Fruit fly (Drosophila melanogaster) whole organism, embryonic: ENCODE data around the gene SmydA-2.

Source experiments
- Ada2b ChIP-seq: fragments of 200-800 bp; sonication (Bioruptor generic); IDR thresholded peaks from 2 replicates; pipeline ENCODE4 v1.3.6; 2022; ENCODE audit warnings: missing biosample characterization, missing genetic modification characterization
- B-H1 ChIP-seq: fragments of 200-800 bp; sonication (Bioruptor generic); IDR thresholded peaks from 3 replicates; pipeline ENCODE4 v1.3.6; 2022; ENCODE audit warnings: missing biosample characterization, missing genetic modification characterization
- CG10462 ChIP-seq: fragments of 200-800 bp; sonication (Bioruptor generic); optimal IDR thresholded peaks from 2 replicates; lab custom pipeline; 2016; ENCODE audit warnings: missing biosample characterization, missing genetic modification characterization
- CG10654 ChIP-seq: fragments of 200-800 bp; sonication (Bioruptor generic); optimal IDR thresholded peaks from 2 replicates; lab custom pipeline; 2016; ENCODE audit warnings: missing biosample characterization, missing genetic modification characterization
- CG11247 ChIP-seq: fragments of 200-800 bp; sonication (Bioruptor generic); IDR thresholded peaks from 2 replicates; pipeline ENCODE4 v1.3.6; 2022; ENCODE audit warnings: missing biosample characterization, missing genetic modification characterization
- CG12236 ChIP-seq: fragments of 200-800 bp; sonication (Bioruptor generic); optimal IDR thresholded peaks from 2 replicates; lab custom pipeline; 2016; ENCODE audit warnings: missing biosample characterization, missing genetic modification characterization
- CG13775 ChIP-seq: fragments of 200-800 bp; sonication (Bioruptor generic); optimal IDR thresholded peaks from 3 replicates; lab custom pipeline; 2017; ENCODE audit warnings: missing biosample characterization, mild to moderate bottlenecking, missing genetic modification characterization
- CG14710 ChIP-seq: fragments of 200-800 bp; sonication (Bioruptor generic); optimal IDR thresholded peaks from 3 replicates; lab custom pipeline; 2019; ENCODE audit warnings: missing biosample characterization, mild to moderate bottlenecking, missing genetic modification characterization, moderate library complexity
- CG15073 ChIP-seq: fragments of 200-800 bp; sonication (Bioruptor generic); optimal IDR thresholded peaks from 2 replicates; lab custom pipeline; 2016; ENCODE audit warnings: missing biosample characterization, missing genetic modification characterization
- CG2889 ChIP-seq: fragments of 200-800 bp; sonication (Bioruptor generic); IDR thresholded peaks from 3 replicates; pipeline ENCODE4 v1.3.6; 2022; ENCODE audit warnings: missing biosample characterization, missing genetic modification characterization
- CG30020 ChIP-seq: fragments of 200-800 bp; optimal IDR thresholded peaks from 2 replicates; lab custom pipeline; 2019; ENCODE audit warnings: missing biosample characterization, mild to moderate bottlenecking, missing genetic modification characterization, moderate library complexity
- CG31365 ChIP-seq: fragments of 200-800 bp; sonication (Bioruptor generic); optimal IDR thresholded peaks from 2 replicates; lab custom pipeline; 2018; ENCODE audit warnings: missing biosample characterization, mild to moderate bottlenecking, missing genetic modification characterization
- CG34376 ChIP-seq: fragments of 200-800 bp; sonication (Bioruptor generic); optimal IDR thresholded peaks from 2 replicates; lab custom pipeline; 2018; ENCODE audit warnings: missing biosample characterization, mild to moderate bottlenecking, missing genetic modification characterization
- CG3847 ChIP-seq: fragments of 200-800 bp; sonication (Bioruptor generic); IDR thresholded peaks from 2 replicates; pipeline ENCODE4 v1.3.6; 2022; ENCODE audit warnings: missing biosample characterization, missing genetic modification characterization
- CG5180 ChIP-seq: fragments of 200-800 bp; sonication (Bioruptor generic); optimal IDR thresholded peaks from 3 replicates; lab custom pipeline; 2017; ENCODE audit warnings: missing biosample characterization, missing genetic modification characterization, mild to moderate bottlenecking, moderate library complexity, missing genetic modification reagents
- CG6765 ChIP-seq: fragments of 200-800 bp; sonication (Bioruptor generic); optimal IDR thresholded peaks from 3 replicates; lab custom pipeline; 2017; ENCODE audit warnings: missing biosample characterization, mild to moderate bottlenecking, missing genetic modification characterization
- CG7786 ChIP-seq: fragments of 200-800 bp; sonication (Bioruptor generic); optimal IDR thresholded peaks from 2 replicates; lab custom pipeline; 2016; ENCODE audit warnings: missing biosample characterization, missing genetic modification characterization
- CG8281 ChIP-seq: fragments of 200-800 bp; sonication (Bioruptor generic); optimal IDR thresholded peaks from 2 replicates; lab custom pipeline; 2018; ENCODE audit warnings: missing biosample characterization, mild to moderate bottlenecking, missing genetic modification characterization, moderate library complexity
- CkIIα-i1 ChIP-seq: fragments of 200-800 bp; sonication (Bioruptor generic); IDR thresholded peaks from 2 replicates; pipeline ENCODE4 v1.3.6; 2022; ENCODE audit warnings: missing biosample characterization, missing genetic modification characterization
- Dip2 ChIP-seq: fragments of 200-800 bp; sonication (Bioruptor generic); IDR thresholded peaks from 2 replicates; pipeline ENCODE4 v1.3.6; 2022; ENCODE audit warnings: missing biosample characterization, missing genetic modification characterization
- Dll ChIP-seq: fragments of 200-800 bp; sonication (Bioruptor generic); IDR thresholded peaks from 4 replicates; pipeline ENCODE4 v1.3.6; 2022; ENCODE audit warnings: missing biosample characterization, missing genetic modification characterization; ENCODE audit not compliant: partially characterized antibody
- Doc2 ChIP-seq: fragments of 200-800 bp; sonication (Bioruptor generic); IDR thresholded peaks from 2 replicates; pipeline ENCODE4 v1.3.6; 2022; ENCODE audit warnings: missing biosample characterization, missing genetic modification characterization
- Doc3 ChIP-seq: fragments of 200-800 bp; sonication (Bioruptor generic); IDR thresholded peaks from 3 replicates; pipeline ENCODE4 v1.3.6; 2022; ENCODE audit warnings: missing biosample characterization, missing genetic modification characterization; ENCODE audit not compliant: partially characterized antibody
- H2.0 ChIP-seq: fragments of 200-800 bp; sonication (Bioruptor generic); IDR thresholded peaks from 2 replicates; pipeline ENCODE4 v1.3.6; 2022; ENCODE audit warnings: missing biosample characterization, missing genetic modification characterization
- Jarid2 ChIP-seq: fragments of 200-800 bp; sonication (Bioruptor generic); optimal IDR thresholded peaks from 3 replicates; lab custom pipeline; 2017; ENCODE audit warnings: mild to moderate bottlenecking, missing biosample characterization, missing genetic modification reagents, missing genetic modification characterization
- MBD-R2 ChIP-seq: fragments of 200-800 bp; sonication (Bioruptor generic); IDR thresholded peaks from 2 replicates; pipeline ENCODE4 v1.3.6; 2022; ENCODE audit warnings: missing biosample characterization, missing genetic modification characterization
- NK7.1 ChIP-seq: fragments of 200-800 bp; sonication (Bioruptor generic); optimal IDR thresholded peaks from 3 replicates; lab custom pipeline; 2016; ENCODE audit warnings: missing biosample characterization, missing genetic modification characterization
- Oaz ChIP-seq: fragments of 200-800 bp; sonication (Bioruptor generic); IDR thresholded peaks from 2 replicates; pipeline ENCODE4 v1.3.6; 2022; ENCODE audit warnings: missing biosample characterization, missing genetic modification characterization
- Pdp1 ChIP-seq, 2 experiments: fragments of 200-800 bp; sonication (Bioruptor generic); optimal IDR thresholded peaks; 3 replicates each; lab custom pipeline; 2016; ENCODE audit warnings: missing biosample characterization in 2 of 2, missing genetic modification characterization in 2 of 2, mild to moderate bottlenecking in 1 of 2, moderate library complexity in 1 of 2
- Stat92E ChIP-seq, 3 experiments: fragments of >200 bp in 2 of 3; fragments of 200-800 bp in 1 of 3; sonication (Bioruptor generic) in 1 of 3; optimal IDR thresholded peaks; 2 replicates each; lab custom pipeline; 2017 to 2019; ENCODE audit warnings: missing biosample characterization in 3 of 3, missing genetic modification characterization in 3 of 3, mild to moderate bottlenecking in 1 of 3, moderate library complexity in 1 of 3
- Vsx1 ChIP-seq: fragments of 200-800 bp; sonication (Bioruptor generic); optimal IDR thresholded peaks from 2 replicates; lab custom pipeline; 2017; ENCODE audit warnings: missing biosample characterization, mild to moderate bottlenecking, missing genetic modification characterization, missing genetic modification reagents
- bigmax ChIP-seq: fragments of 200-800 bp; sonication (Bioruptor generic); optimal IDR thresholded peaks from 2 replicates; lab custom pipeline; 2018; ENCODE audit warnings: missing biosample characterization, mild to moderate bottlenecking, missing genetic modification characterization
- caup ChIP-seq: fragments of 200-800 bp; sonication (Bioruptor generic); optimal IDR thresholded peaks from 3 replicates; lab custom pipeline; 2017; ENCODE audit warnings: missing biosample characterization, mild to moderate bottlenecking, missing genetic modification characterization, moderate library complexity; ENCODE audit not compliant: severe bottlenecking
- corto ChIP-seq: fragments of 200-800 bp; sonication (Bioruptor generic); optimal IDR thresholded peaks from 2 replicates; lab custom pipeline; 2016; ENCODE audit warnings: missing biosample characterization, mild to moderate bottlenecking, missing genetic modification characterization, moderate library complexity
- crc ChIP-seq: fragments of 200-800 bp; sonication (Bioruptor generic); optimal IDR thresholded peaks from 2 replicates; lab custom pipeline; 2016; ENCODE audit warnings: missing biosample characterization, missing genetic modification characterization
- dm ChIP-seq: fragments of 200-800 bp; sonication (Bioruptor generic); optimal IDR thresholded peaks from 3 replicates; lab custom pipeline; 2016; ENCODE audit warnings: missing biosample characterization, missing genetic modification characterization
- gem ChIP-seq: fragments of 200-800 bp; sonication (Bioruptor generic); optimal IDR thresholded peaks from 2 replicates; lab custom pipeline; 2019; ENCODE audit warnings: missing biosample characterization, mild to moderate bottlenecking, missing genetic modification characterization, moderate library complexity
- grau ChIP-seq: fragments of 200-800 bp; optimal IDR thresholded peaks from 3 replicates; lab custom pipeline; 2019; ENCODE audit warnings: missing biosample characterization, mild to moderate bottlenecking, missing genetic modification characterization, moderate library complexity
- jumu ChIP-seq: fragments of 200-800 bp; sonication (Bioruptor generic); optimal IDR thresholded peaks from 3 replicates; lab custom pipeline; 2016; ENCODE audit warnings: missing biosample characterization, missing genetic modification characterization
- lola ChIP-seq, 3 experiments: fragments of >200 bp in 2 of 3; fragments of 200-800 bp in 1 of 3; sonication (Bioruptor generic) in 1 of 3; optimal IDR thresholded peaks; 2 replicates each; lab custom pipeline; 2017 to 2019; ENCODE audit warnings: missing biosample characterization in 3 of 3, missing genetic modification characterization in 3 of 3, mild to moderate bottlenecking in 1 of 3, moderate library complexity in 1 of 3
- odd ChIP-seq: fragments of 200-800 bp; sonication (Bioruptor generic); optimal IDR thresholded peaks from 2 replicates; lab custom pipeline; 2017; ENCODE audit warnings: missing biosample characterization, mild to moderate bottlenecking, missing genetic modification characterization
- psq ChIP-seq: fragments of 200-800 bp; sonication (Bioruptor generic); optimal IDR thresholded peaks from 2 replicates; lab custom pipeline; 2017; ENCODE audit warnings: missing biosample characterization, missing genetic modification characterization
- sens-2 ChIP-seq: fragments of 200-800 bp; sonication (Bioruptor generic); IDR thresholded peaks from 2 replicates; pipeline ENCODE4 v1.3.6; 2022; ENCODE audit warnings: missing biosample characterization, missing genetic modification characterization
- slp2 ChIP-seq: fragments of 200-800 bp; sonication (Bioruptor generic); optimal IDR thresholded peaks from 2 replicates; lab custom pipeline; 2016; ENCODE audit warnings: missing biosample characterization, missing genetic modification characterization
- stwl ChIP-seq: fragments of 200-800 bp; sonication (Bioruptor generic); optimal IDR thresholded peaks from 3 replicates; lab custom pipeline; 2018; ENCODE audit warnings: missing biosample characterization, mild to moderate bottlenecking, missing genetic modification characterization, moderate library complexity
- sug ChIP-seq: fragments of 200-800 bp; optimal IDR thresholded peaks from 2 replicates; lab custom pipeline; 2019; ENCODE audit warnings: missing biosample characterization, mild to moderate bottlenecking, missing genetic modification characterization, moderate library complexity
- tgo ChIP-seq: fragments of 200-800 bp; sonication (Bioruptor generic); IDR thresholded peaks from 3 replicates; pipeline ENCODE4 v1.3.6; 2022; ENCODE audit warnings: missing biosample characterization, missing genetic modification characterization
- unpg ChIP-seq: fragments of 200-800 bp; sonication (Bioruptor generic); optimal IDR thresholded peaks from 3 replicates; lab custom pipeline; 2018; ENCODE audit warnings: missing biosample characterization, mild to moderate bottlenecking, missing genetic modification characterization, moderate library complexity

SmydA-2 gene

dm6 chr3L:18996030-18996773, 6.8 kb downstream of the SmydA-2 start (continued):
- TF ChIP-seq B-H1 (peak; percentile 30), CG7786 (peak; percentile 76), CG5180 (GFP tag; lab: Kevin White, UChicago) (peak; percentile 25), CG14710 (peak; percentile 19), Oaz (GFP tag; lab: Robert Waterston, UW) (no peak), gem (tag; lab: Kevin White, UChicago) (peak; percentile 64), CG12236 (GFP tag; lab: Kevin White, UChicago) (no peak), caup (GFP tag; lab: Kevin White, UChicago) (peak; percentile 35), H2.0 (GFP tag; lab: Robert Waterston, UW) (peak; percentile 42; the same call in 1 of the 2 replicates), tgo (GFP tag; lab: Robert Waterston, UW) (peak; percentile 72), Doc2 (no peak), Stat92E (GFP tag; optimal IDR thresholded peaks at IDR 0.05; lab: Kevin White, UChicago) (peak in 1 of 3 experiments; percentile 50), sug (tag; lab: Kevin White, UChicago) (peak; percentile 97), CG13775 (peak; percentile 75), CG34376 (GFP tag; lab: Kevin White, UChicago) (no peak), slp2 (peak; percentile 43), Doc3 (GFP tag; lab: Robert Waterston, UW) (no peak), Jarid2 (GFP tag; lab: Kevin White, UChicago) (peak; percentile 20), unpg (GFP tag; lab: Kevin White, UChicago) (peak; percentile 35), CG10654 (GFP tag; lab: Kevin White, UChicago) (peak; percentile 19), dm (GFP tag; lab: Kevin White, UChicago) (peak; percentile 10), crc (GFP tag; lab: Kevin White, UChicago) (peak; percentile 66), jumu (peak; percentile 64), sens-2 (GFP tag; lab: Robert Waterston, UW) (no peak), CG10462 (GFP tag; lab: Kevin White, UChicago) (peak; percentile 35), Ada2b (peak; percentile 73), grau (tag; lab: Kevin White, UChicago) (peak; percentile 72), Dll (GFP tag; lab: Robert Waterston, UW) (peak; percentile 28; the same call in 2 of the 4 replicates), CG6765 (GFP tag; lab: Kevin White, UChicago) (peak; percentile 37), CG3847 (GFP tag; lab: Robert Waterston, UW) (peak; percentile 64), odd (GFP tag; lab: Kevin White, UChicago) (peak; percentile 10), stwl (tag; lab: Kevin White, UChicago) (no peak), CG15073 (no peak), Pdp1 (GFP tag; optimal IDR thresholded peaks at IDR 0.05; lab: Kevin White, UChicago) (peak; percentile 72 to 84), MBD-R2 (GFP tag; lab: Robert Waterston, UW) (peak; percentile 49; the same call in 1 of the 2 replicates), bigmax (GFP tag; lab: Kevin White, UChicago) (peak; percentile 4), NK7.1 (GFP tag; lab: Kevin White, UChicago) (peak; percentile 50), CG30020 (tag; lab: Kevin White, UChicago) (no peak), CG8281 (tag; lab: Kevin White, UChicago) (peak; percentile 36), CkIIα-i1 (no peak), corto (GFP tag; lab: Kevin White, UChicago) (peak; percentile 42), Vsx1 (peak; percentile 43), lola (GFP tag; optimal IDR thresholded peaks at IDR 0.05; lab: Kevin White, UChicago) (peak in 2 of 3 experiments; percentile 7 to 31), psq (GFP tag; lab: Kevin White, UChicago) (no peak), CG11247 (no peak), CG2889 (GFP tag; lab: Robert Waterston, UW) (peak; percentile 58; the same call in 2 of the 3 replicates), CG31365 (tag; lab: Kevin White, UChicago) (no peak), Dip2 (GFP tag; lab: Robert Waterston, UW) (no peak)
